Fruit fly (Drosophila melanogaster): Measurements from ENCODE around the gene Cyp311a1.

- TF ChIP-seq CG12768 (GFP tag; optimal IDR thresholded peaks at IDR 0.05) (no peak), bab1 (GFP tag; optimal IDR thresholded peaks at IDR 0.05) (no peak), Hr96 (GFP tag; optimal IDR thresholded peaks at IDR 0.05) (no peak), CG1620 (GFP tag; optimal IDR thresholded peaks at IDR 0.05) (no peak), cic (GFP tag; optimal IDR thresholded peaks at IDR 0.05) (no peak), kay (GFP tag; ENCODE audit: borderline replicate concordance) (no peak), ovo (GFP tag; optimal IDR thresholded peaks at IDR 0.05) (no peak), CG7045 (GFP tag; optimal IDR thresholded peaks at IDR 0.05) (no peak), pad (GFP tag; optimal IDR thresholded peaks at IDR 0.05) (no peak)
Measured at dm6 chrX:11993279-11993678, 38.0 kb downstream of the Cyp311a1 start.
